Worm (Caenorhabditis elegans) whole organism, L4/young adult: Measurements from ENCODE around the gene T12A7.9.

ENCODE experiments used
- W03F9.2 ChIP-seq: fragments of 150-350 bp; optimal IDR thresholded peaks from 2 replicates; lab custom pipeline; 2014; ENCODE audit warnings: missing biosample characterization, missing genetic modification characterization
- dao-5 ChIP-seq: sonication (generic microtip); optimal IDR thresholded peaks from 2 replicates; lab custom pipeline; 2016; ENCODE audit warnings: missing genotype, missing genetic modification characterization, moderate library complexity, missing compliant biosample characterization
- him-1 ChIP-seq: sonication (generic microtip); optimal IDR thresholded peaks from 2 replicates; lab custom pipeline; 2016; ENCODE audit warnings: missing genotype, missing genetic modification reagents, missing genetic modification characterization, missing compliant biosample characterization

The T12A7.9 gene

DNA sequence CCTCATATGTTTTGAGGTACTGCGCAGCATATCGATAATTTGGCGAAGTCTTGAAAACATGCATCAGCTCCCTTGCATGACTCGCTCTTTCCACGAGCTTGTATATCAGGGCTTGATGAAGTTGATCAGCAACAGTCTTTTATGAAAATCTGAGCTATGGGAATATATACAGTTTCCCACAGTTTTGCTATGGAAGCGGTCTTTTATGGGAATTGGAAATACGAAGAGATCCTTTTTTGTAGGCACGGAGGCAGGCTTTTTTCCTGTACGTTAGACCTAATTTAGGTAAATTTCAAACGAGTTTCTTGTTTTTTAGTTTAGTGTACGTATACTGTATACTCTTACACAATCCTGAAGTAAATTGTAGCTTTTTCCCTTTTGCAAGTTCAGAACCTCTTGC, at the start of gene T12A7.9:
Gene T12A7.9, minus strand, starts transcription at position 101 of the 400 bp plus-strand sequence.
- TF ChIP-seq him-1 (tag; lab: Kevin White, UChicago), result peak; percentile 77
- no peak for TF ChIP-seq W03F9.2

ce11 chrIV:11804053-11804452, 48.2 kb upstream of the T12A7.9 start, which contains the start of gene H01G02.1:
TSS of gene H01G02.1 (minus strand) at chrIV:11804153.
- no peak for TF ChIP-seq W03F9.2
- TF ChIP-seq dao-5, result no peak
- TF ChIP-seq him-1 (tag; lab: Kevin White, UChicago), result no peak

- TF ChIP-seq him-1 (tag; lab: Kevin White, UChicago) (no peak), dao-5 (no peak), W03F9.2 (no peak)
These were observed 47.2 kb upstream of the T12A7.9 start, which contains the start of gene H01G02.4 for ce11 chrIV:11803044-11803443. TSS of gene H01G02.4 (minus strand) at chrIV:11803144.

ce11 chrIV:11801078-11801477, 45.3 kb upstream of the T12A7.9 start, which contains the start of gene dyf-18:
TSS of gene dyf-18 (minus strand) at chrIV:11801178.
- TF ChIP-seq him-1 (tag; lab: Kevin White, UChicago) (no peak), W03F9.2 (no peak), dao-5 (no peak)

- TF ChIP-seq dao-5, result no peak
- TF ChIP-seq W03F9.2, result no peak
- no peak for TF ChIP-seq him-1 (tag; lab: Kevin White, UChicago)
These were observed 43.4 kb upstream of the T12A7.9 start for ce11 chrIV:11799240-11799639.

ce11 chrIV:11796818-11797217, 41.0 kb upstream of the T12A7.9 start:
- TF ChIP-seq dao-5, result no peak
- no peak for TF ChIP-seq W03F9.2
- no peak for TF ChIP-seq him-1 (tag; lab: Kevin White, UChicago)

- TF ChIP-seq W03F9.2, result no peak
- no peak for TF ChIP-seq dao-5
- TF ChIP-seq him-1 (tag; lab: Kevin White, UChicago), result no peak
These were observed 40.2 kb upstream of the T12A7.9 start for ce11 chrIV:11795964-11796363.

DNA sequence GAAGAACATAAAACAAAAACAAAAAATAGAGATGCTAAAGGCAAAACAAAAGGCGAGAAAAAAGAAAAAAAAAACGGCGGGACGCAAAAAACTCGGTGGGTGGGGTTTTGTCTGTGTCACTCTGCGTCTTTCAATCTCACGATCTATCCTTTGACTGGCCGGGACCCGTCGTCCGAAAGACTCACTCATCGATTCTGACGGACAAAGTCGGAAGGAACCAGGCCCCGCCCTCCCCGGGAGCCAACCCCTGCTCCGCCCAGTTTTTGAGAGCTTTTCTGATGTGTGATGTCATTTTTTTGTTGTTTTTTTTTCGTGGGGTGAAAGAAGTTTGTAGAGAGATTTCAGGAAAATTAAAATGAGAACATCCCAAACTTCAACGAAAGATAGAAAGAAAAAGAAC, 37.4 kb upstream of the T12A7.9 start:
- TF ChIP-seq W03F9.2 (no peak), him-1 (tag; lab: Kevin White, UChicago) (peak; percentile 46)

DNA sequence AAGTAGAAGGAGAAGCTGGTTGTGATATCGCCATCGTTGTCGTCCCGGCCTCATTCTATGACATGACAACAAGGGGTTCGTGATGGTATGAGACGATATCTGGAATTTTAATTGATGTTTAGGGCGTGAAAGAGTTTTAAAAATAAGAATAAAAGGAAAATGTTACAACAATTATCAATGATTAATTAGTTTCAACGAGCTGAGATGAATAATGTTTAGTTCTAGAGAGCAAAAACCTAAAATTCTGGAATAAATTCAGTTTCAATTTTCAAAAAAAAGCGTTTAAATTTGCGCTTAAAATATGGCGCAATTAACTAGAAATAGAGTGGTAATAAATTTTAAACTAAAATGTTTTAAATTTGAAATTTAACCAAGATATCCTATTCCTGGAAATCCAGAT, 36.7 kb upstream of the T12A7.9 start, which contains the start of gene H01G02.3:
Gene H01G02.3, minus strand, starts transcription at position 101 of the 400 bp plus-strand sequence.
- TF ChIP-seq dao-5 (no peak), him-1 (tag; lab: Kevin White, UChicago) (no peak), W03F9.2 (no peak)

- TF ChIP-seq W03F9.2 (no peak), him-1 (tag; lab: Kevin White, UChicago) (no peak), dao-5 (no peak)
These were observed 32.7 kb upstream of the T12A7.9 start for ce11 chrIV:11788383-11788963.

DNA sequence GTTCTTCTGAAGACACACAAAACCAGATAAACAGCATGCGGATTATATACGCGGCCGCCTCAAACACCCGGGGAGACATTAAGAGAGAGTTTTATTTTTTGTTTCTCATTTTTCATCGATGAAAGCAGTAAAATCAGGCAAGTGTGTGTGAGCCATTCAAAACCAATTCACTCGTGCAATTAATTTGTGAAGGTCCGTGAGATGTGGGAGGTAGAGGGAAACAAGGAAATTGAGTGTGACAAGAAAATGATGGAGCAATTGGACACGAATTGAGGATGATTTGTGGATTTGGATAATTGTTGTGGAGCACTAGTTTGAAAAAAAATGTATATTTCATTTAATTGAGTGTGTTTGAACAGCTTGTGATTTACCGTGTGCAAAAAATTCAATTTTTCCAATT, 32.0 kb upstream of the T12A7.9 start:
- no peak for TF ChIP-seq dao-5
- no peak for TF ChIP-seq W03F9.2
- TF ChIP-seq him-1 (tag; lab: Kevin White, UChicago), result no peak

DNA sequence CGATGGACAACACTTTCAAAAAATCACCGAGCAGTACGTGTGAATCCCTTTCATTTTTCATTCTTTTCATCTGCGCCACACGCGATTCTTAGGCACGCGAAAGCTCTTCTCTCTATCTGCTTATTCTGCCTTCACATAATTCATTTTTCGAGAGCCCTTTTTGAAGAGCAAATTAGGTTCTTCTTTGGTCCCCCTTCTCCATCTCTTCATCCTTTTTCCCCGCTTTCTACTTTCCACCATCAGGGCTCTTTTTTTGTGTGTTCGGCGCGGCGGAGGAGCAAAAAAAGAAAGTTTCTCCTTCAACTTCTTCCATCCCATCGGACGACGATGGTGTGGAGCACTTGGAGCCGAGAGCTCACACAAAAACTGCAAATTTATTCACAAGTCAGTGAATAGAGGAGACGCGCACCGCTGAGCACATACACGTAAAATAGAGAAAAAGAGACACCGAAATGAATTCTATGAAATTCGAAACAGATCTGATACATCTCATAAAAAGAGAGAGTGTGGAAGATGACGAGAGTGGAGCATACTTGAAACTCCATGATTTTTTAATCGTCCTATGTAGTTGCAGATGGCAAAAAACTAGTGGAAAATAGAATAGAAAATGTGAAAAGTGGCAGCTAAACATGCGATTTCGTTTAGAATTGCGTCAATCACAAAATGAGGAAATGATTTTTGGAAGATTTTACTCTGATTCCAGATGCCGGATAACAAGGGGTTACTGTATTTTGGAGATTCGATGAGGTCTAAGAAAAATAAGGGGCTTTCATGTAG, 29.4 kb upstream of the T12A7.9 start:
- TF ChIP-seq dao-5 (no peak), him-1 (tag; lab: Kevin White, UChicago) (peak; percentile 67)

- no peak for TF ChIP-seq dao-5
- no peak for TF ChIP-seq W03F9.2
- no peak for TF ChIP-seq him-1 (tag; lab: Kevin White, UChicago)
These were observed 27.0 kb upstream of the T12A7.9 start for ce11 chrIV:11782846-11783245.

- TF ChIP-seq him-1 (tag; lab: Kevin White, UChicago), result no peak
- TF ChIP-seq W03F9.2, result no peak
- TF ChIP-seq dao-5, result no peak
These were observed 23.2 kb upstream of the T12A7.9 start, which contains the start of gene lpr-2 for ce11 chrIV:11779028-11779427. TSS of gene lpr-2 (plus strand) at chrIV:11779216.

DNA sequence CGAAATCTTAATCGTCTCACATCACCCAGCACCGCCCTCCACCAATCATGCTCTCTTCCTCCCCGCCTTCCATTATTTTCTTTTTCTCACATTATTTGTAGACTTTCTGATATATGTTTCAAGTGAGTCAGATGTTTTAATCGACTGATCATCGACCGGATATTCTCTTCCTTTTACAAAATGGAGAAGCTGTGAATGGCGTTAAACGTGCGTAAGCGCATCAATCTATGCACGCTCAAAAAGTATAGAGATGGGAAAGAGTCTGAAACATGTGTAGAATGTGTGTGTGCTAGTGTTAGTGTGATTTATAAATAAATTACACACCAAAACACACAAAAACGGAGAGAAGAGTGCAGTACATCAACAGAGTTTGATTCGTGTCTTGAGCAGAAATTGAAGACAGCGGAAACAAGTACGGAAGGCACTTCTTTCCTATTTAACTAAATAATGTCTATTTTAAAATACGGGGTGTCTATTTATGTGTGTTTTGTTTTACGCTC, 21.2 kb upstream of the T12A7.9 start:
- no peak for TF ChIP-seq W03F9.2
- no peak for TF ChIP-seq him-1 (tag; lab: Kevin White, UChicago)
- TF ChIP-seq dao-5, result no peak
